Fruit fly (Drosophila melanogaster): ENCODE results near the gene RpL37A.
A peak's percentile ranks its signal among the peaks of the same experiment; 100 is the strongest.

Gene RpL37A

dm6 chr2L:5043495-5044146, 27.1 kb upstream of the RpL37A start:
- TF ChIP-seq CG8478 (optimal IDR thresholded peaks at IDR 0.05), result no peak
- no peak for TF ChIP-seq CTCF (optimal IDR thresholded peaks at IDR 0.05)

dm6 chr2L:5044361-5044891, 26.3 kb upstream of the RpL37A start, which contains the start of gene CG31650:
CG31650 (minus strand) TSS chr2L:5044712.
- no peak for TF ChIP-seq CTCF (optimal IDR thresholded peaks at IDR 0.05)
- TF ChIP-seq CG8478 (optimal IDR thresholded peaks at IDR 0.05), result no peak

DNA sequence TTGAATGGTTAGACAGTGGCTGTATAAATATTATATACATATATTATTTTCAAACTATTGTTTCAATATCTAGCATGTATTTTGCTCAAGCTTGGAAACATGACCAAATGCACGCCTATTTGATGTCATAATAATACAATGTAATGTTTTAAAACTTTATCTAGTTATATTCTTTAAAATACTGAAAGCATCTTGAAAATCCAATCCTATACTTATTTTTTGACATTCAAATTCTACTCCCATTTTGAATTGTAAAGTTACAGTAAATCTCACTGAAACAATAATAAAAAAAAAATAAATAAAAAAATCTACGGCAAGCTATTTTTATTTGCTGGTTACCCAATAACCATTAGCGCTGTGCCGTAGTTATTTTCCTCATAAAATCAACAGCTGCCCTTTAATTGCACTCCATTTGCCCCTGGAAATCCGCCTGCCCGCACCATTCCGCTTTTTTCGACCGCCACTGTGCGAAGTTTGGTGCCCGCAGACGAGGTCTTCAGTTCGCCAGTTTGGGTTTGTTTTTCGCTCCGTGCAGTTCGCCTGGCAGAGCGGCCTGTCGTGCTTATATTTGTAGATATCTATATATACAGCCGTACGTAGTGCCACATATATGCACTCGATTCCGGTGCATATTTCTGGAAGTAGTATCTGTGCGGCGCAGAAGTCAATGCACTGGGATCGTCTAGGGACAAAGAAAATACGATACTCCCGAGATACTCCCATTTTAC, 25.7 kb upstream of the RpL37A start:
- TF ChIP-seq CTCF (optimal IDR thresholded peaks at IDR 0.05) (no peak), CG8478 (optimal IDR thresholded peaks at IDR 0.05) (no peak)

dm6 chr2L:5046261-5046660, 24.5 kb upstream of the RpL37A start:
- TF ChIP-seq CTCF (optimal IDR thresholded peaks at IDR 0.05), result no peak
- no peak for TF ChIP-seq CG8478 (optimal IDR thresholded peaks at IDR 0.05)

- no peak for TF ChIP-seq CTCF (optimal IDR thresholded peaks at IDR 0.05)
- no peak for TF ChIP-seq CG8478 (optimal IDR thresholded peaks at IDR 0.05)
These were observed 20.8 kb upstream of the RpL37A start for dm6 chr2L:5049974-5050373.

DNA sequence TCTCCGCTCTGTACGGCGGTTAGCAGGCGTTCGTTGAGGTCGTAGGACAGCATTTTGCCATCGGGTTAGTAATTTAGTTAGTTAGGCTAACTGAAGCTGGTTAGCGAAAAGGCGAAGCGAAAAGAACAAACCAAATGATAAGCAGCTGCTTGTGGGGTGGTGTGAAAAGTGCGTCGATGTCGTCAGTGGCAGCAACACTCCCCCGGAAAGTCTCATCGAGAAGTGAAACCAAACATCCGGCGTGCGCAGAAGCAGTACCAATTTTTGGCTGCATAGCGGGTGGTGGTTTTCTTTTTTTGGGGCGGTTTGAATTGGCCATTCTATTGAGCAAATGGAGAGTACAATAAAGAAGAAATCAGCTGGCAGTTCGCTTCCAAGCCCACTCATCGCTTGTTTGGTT, 19.9 kb upstream of the RpL37A start, which contains the start of gene CG9121:
Gene CG9121 (minus strand): TSS at position 238 of the 400 bp plus-strand sequence.
- TF ChIP-seq CTCF (optimal IDR thresholded peaks at IDR 0.05), result no peak
- no peak for TF ChIP-seq CG8478 (optimal IDR thresholded peaks at IDR 0.05)

- TF ChIP-seq CTCF (optimal IDR thresholded peaks at IDR 0.05) (peak in 1 of 2 experiments; percentile 1), CG8478 (optimal IDR thresholded peaks at IDR 0.05) (no peak)
These were observed 18.3 kb upstream of the RpL37A start, which contains the start of gene senju for dm6 chr2L:5052367-5052914. senju (plus strand) TSS chr2L:5052843.

dm6 chr2L:5052994-5053393, 17.8 kb upstream of the RpL37A start, which contains the start of gene eIF3h:
eIF3h (minus strand) TSS chr2L:5053094.
- TF ChIP-seq CTCF (optimal IDR thresholded peaks at IDR 0.05), result no peak
- TF ChIP-seq CG8478 (optimal IDR thresholded peaks at IDR 0.05), result no peak

- TF ChIP-seq CG8478 (optimal IDR thresholded peaks at IDR 0.05) (no peak), CTCF (optimal IDR thresholded peaks at IDR 0.05) (peak; percentile 5 to 21)
These were observed 15.8 kb upstream of the RpL37A start, which contains the start of the genes CG14036 and His3.3A for dm6 chr2L:5054953-5055352. CG14036 (minus strand) TSS chr2L:5055016. His3.3A (plus strand) TSS chr2L:5055058.

dm6 chr2L:5055528-5055927, 15.2 kb upstream of the RpL37A start:
- TF ChIP-seq CG8478 (optimal IDR thresholded peaks at IDR 0.05) (no peak), CTCF (optimal IDR thresholded peaks at IDR 0.05) (no peak)

dm6 chr2L:5058094-5058493, 12.7 kb upstream of the RpL37A start, which contains the start of gene Nepl3:
Nepl3 (minus strand) TSS chr2L:5058248.
- TF ChIP-seq CG8478 (optimal IDR thresholded peaks at IDR 0.05) (no peak), CTCF (optimal IDR thresholded peaks at IDR 0.05) (no peak)

DNA sequence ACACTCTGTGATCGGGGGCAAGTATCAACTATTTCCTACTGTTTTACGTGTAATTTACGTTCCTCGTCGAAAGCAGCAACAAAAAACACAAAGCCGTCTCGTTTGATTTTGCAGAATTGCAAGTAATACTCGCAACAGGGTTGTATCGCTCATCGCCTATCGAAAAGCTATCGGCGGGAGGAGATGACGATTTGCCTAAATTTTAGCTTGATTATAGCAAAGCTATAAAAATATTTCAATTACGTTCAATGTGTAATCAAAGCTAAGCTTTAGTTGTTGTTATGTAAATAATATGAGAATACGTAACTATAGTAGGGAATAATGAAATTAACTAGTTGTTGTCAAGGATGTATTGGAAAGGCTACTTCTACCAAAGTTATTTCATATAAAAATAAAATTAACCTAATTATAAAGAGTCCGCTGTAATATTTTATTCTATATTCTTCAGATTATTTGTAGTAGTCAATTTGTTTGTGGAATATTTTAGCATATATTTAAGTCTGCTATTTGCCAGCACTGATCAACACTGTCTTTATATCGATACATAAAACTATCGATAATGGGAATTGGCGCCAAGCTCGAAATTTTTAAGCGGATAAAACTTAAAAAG, 11.0 kb upstream of the RpL37A start, which contains the start of gene Rpn11:
Gene Rpn11 (minus strand): TSS at position 146 of the 610 bp plus-strand sequence.
- TF ChIP-seq CTCF (optimal IDR thresholded peaks at IDR 0.05) (no peak), CG8478 (optimal IDR thresholded peaks at IDR 0.05) (no peak)

dm6 chr2L:5060515-5060914, 10.2 kb upstream of the RpL37A start, which contains the start of gene qtc:
qtc (plus strand) TSS chr2L:5060815.
- no peak for TF ChIP-seq CG8478 (optimal IDR thresholded peaks at IDR 0.05)
- no peak for TF ChIP-seq CTCF (optimal IDR thresholded peaks at IDR 0.05)

DNA sequence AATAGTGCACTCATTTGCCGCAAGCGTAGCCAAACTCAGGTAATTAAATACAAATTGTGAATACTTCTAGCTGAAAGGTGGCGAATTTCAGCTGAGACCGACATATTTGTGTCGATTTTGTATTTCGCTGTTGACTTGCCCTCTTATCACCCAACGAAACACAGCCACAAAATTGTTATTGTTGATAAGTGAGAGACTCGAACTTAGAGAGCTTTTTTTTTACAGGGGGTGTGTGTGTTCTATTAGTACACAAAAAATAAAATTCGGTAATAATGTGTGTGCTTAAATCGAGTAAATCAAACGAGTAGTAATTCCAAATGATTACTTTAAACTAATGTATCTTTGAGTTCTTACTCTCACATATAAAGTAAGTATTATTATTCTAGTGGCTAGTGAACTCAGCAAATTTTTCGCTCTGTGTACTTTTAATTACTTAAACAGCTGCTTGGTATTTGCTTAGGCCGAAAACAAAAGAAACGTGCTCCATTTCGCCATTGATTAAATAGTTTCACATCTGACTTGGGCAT, 9.7 kb upstream of the RpL37A start:
- TF ChIP-seq CTCF (optimal IDR thresholded peaks at IDR 0.05) (no peak), CG8478 (optimal IDR thresholded peaks at IDR 0.05) (no peak)
